Worm (Caenorhabditis elegans) whole organism, midembryonic: Measurements from ENCODE around the gene ZK813.4.

Source experiments
- T22C8.4 ChIP-seq: fragments of 200-800 bp; sonication (Bioruptor generic); IDR thresholded peaks from 2 replicates; pipeline ENCODE4 v1.3.6; 2022; ENCODE audit warnings: missing genetic modification characterization, missing compliant biosample characterization
- cog-1 ChIP-seq: sonication (generic microtip); optimal IDR thresholded peaks from 2 replicates; lab custom pipeline; 2016; ENCODE audit warnings: missing genetic modification characterization, missing compliant biosample characterization
- flt-1 ChIP-seq: fragments of 200-800 bp; sonication (Bioruptor generic); IDR thresholded peaks from 2 replicates; pipeline ENCODE4 v1.3.6; 2022; ENCODE audit warnings: missing genetic modification characterization, missing compliant biosample characterization
- klf-2 ChIP-seq: fragments of 200-800 bp; sonication (Bioruptor generic); conservative IDR thresholded peaks from 2 replicates; pipeline ENCODE4 v1.3.6; 2022; ENCODE audit warnings: missing genetic modification reagents, missing genetic modification characterization, missing compliant biosample characterization
- med-1 ChIP-seq: sonication (generic microtip); optimal IDR thresholded peaks from 2 replicates; lab custom pipeline; 2017; ENCODE audit warnings: missing genetic modification characterization, mild to moderate bottlenecking, missing compliant biosample characterization, antibody characterized with exemption, missing genetic modification reagents; ENCODE audit not compliant: insufficient read depth
- ref-1 ChIP-seq: fragments of 200-800 bp; sonication (Bioruptor generic); conservative IDR thresholded peaks from 2 replicates; pipeline ENCODE4 v1.3.6; 2022; ENCODE audit warnings: missing genetic modification reagents, missing genetic modification characterization, missing compliant biosample characterization
- tab-1 ChIP-seq: fragments of 200-800 bp; sonication (Bioruptor generic); IDR thresholded peaks from 2 replicates; pipeline ENCODE4 v1.3.6; 2022; ENCODE audit warnings: missing genetic modification characterization, missing compliant biosample characterization
- ztf-29 ChIP-seq: fragments of 200-800 bp; sonication (Bioruptor generic); IDR thresholded peaks from 2 replicates; pipeline ENCODE4 v1.3.6; 2022; ENCODE audit warnings: missing genetic modification reagents, missing genetic modification characterization, missing compliant biosample characterization

ce11 chrX:3411565-3412022 lies 18.3 kb downstream of the ZK813.4 start, which contains the start of gene unc-78:
- no peak for TF ChIP-seq flt-1 (GFP tag; lab: Robert Waterston, UW)
- no peak for TF ChIP-seq T22C8.4 (GFP tag; lab: Robert Waterston, UW)
- TF ChIP-seq ref-1 (GFP tag; lab: Robert Waterston, UW): no peak
- TF ChIP-seq ztf-29: no peak
- no peak for TF ChIP-seq klf-2 (GFP tag; lab: Robert Waterston, UW)
- TF ChIP-seq tab-1 (GFP tag; lab: Robert Waterston, UW): no peak
- no peak for TF ChIP-seq cog-1 (tag; lab: Kevin White, UChicago)
- no peak for TF ChIP-seq med-1
